Worm (Caenorhabditis elegans): ENCODE measurements around the gene col-140.

Gene col-140

DNA sequence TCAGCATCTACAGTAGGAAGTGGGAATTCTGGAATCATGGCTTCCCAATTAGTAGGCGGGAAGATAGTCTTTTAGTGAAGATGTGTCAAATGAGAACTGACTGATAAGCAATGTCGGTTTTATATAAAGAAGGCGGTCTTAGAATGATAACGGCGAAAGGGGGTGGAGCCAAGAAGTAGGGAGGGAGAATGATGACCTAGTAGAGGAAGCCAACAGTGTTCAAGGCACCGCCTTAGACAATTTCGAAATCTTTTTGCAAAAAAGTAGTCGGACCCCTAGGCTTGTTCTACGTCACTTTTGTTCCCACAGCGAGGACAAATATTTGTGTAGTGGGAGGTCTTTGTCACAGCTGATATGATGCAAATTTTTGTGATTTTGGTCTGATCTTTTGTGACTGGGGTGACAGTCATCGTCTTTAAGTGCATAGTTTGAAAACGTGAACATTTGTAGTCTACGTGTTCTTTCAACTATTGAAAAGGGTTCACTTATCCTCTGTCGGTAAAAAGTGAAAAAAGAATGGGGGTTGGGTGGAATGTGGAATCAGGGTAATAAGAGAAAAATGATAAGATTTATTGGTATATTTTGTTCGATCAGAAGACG, 23.5 kb downstream of the col-140 start, which contains the start of gene ZC250.4:
Gene ZC250.4 (minus strand): TSS at position 78 of the 600 bp plus-strand sequence.
- TF ChIP-seq ahr-1 (tag; optimal IDR thresholded peaks at IDR 0.05) (no peak), elt-2 (tag; optimal IDR thresholded peaks at IDR 0.05) (peak; percentile 31)

DNA sequence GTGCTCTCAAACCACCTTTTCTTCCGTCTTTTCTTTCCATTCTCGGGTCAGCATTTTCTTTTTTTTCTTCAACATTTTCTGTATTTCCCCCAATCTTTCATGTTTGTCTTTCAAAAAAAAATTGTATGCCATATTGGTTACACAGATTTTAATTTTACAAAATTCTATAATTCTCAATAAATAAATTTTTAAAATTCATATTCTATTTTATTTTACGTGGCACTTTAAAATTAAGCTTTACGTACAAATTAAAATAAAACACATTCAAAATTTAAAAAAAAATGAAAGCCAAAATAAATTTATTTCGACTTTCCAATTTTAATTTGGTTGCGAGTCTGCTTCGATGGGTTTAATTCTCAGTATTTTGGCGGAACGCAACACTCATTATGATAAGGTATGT, 31.2 kb downstream of the col-140 start, which contains the start of gene ZC250.5:
Gene ZC250.5 (plus strand): TSS at position 301 of the 400 bp plus-strand sequence.
- TF ChIP-seq ama-1 (optimal IDR thresholded peaks at IDR 0.05) (no peak), ttx-3 (tag; optimal IDR thresholded peaks at IDR 0.05) (no peak), pha-2 (tag; optimal IDR thresholded peaks at IDR 0.05) (no peak), C08G9.2 (tag; optimal IDR thresholded peaks at IDR 0.05) (no peak), pat-9 (tag; optimal IDR thresholded peaks at IDR 0.05) (no peak), odd-2 (tag; optimal IDR thresholded peaks at IDR 0.05) (no peak), C38D4.7 (GFP tag; optimal IDR thresholded peaks at IDR 0.05) (no peak), hlh-8 (tag; optimal IDR thresholded peaks at IDR 0.05) (no peak), T23F11.4 (GFP tag; optimal IDR thresholded peaks at IDR 0.05) (no peak), hlh-15 (tag; optimal IDR thresholded peaks at IDR 0.05) (no peak)

DNA sequence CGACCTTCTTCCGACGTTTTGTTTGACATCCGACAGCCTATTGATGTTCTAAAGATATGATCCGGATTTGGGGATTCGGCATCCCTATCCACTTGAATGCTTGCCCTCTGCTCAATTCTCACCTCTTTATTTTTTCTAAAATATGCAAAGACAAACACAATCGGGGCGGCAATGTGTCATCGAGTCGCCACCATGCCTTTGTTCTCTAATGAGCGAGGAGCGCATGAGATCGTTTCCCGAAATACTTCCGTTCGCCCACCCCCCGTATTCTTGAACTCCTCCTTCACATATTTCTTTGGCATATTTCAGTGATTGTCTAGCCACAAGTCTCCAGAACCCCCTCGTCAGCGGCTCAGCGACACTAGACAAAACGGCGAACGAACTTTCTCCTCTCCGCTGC, 37.3 kb downstream of the col-140 start, which contains the start of gene cyn-17:
Gene cyn-17 (plus strand): TSS at position 301 of the 400 bp plus-strand sequence.
- peak; percentile 34 for TF ChIP-seq elt-4 (tag; optimal IDR thresholded peaks at IDR 0.05)
- no peak for TF ChIP-seq C08G9.2 (tag; optimal IDR thresholded peaks at IDR 0.05)
- TF ChIP-seq unc-3 (GFP tag; conservative IDR thresholded peaks at IDR 0.05), result no peak
- no peak for TF ChIP-seq unc-3 (tag; optimal IDR thresholded peaks at IDR 0.05)
- no peak for TF ChIP-seq dve-1 (tag; optimal IDR thresholded peaks at IDR 0.05)
- TF ChIP-seq unc-55 (GFP tag; optimal IDR thresholded peaks at IDR 0.05), result no peak
- TF ChIP-seq zip-5 (tag; optimal IDR thresholded peaks at IDR 0.05), result no peak

DNA sequence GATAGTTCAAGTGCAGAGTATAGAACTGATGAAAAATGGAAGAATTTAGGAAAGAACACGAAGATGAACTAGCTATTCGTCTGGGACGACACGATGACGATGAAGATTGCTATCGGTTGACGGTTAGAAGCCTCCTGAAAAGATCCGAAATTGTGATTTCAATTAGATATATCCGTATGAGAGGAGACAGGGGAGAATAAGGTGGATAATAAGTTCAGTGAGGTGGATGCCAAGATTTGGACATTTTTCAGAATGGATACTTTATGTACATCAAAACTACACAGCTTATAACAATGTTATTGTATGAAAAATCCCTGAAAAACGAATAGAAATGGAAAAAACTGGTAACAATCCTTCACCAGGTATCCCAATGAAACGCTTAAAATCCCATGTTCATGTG, 38.5 kb downstream of the col-140 start, which contains the start of gene nstp-3:
Gene nstp-3 (minus strand): TSS at position 101 of the 400 bp plus-strand sequence.
- TF ChIP-seq sox-4 (tag; optimal IDR thresholded peaks at IDR 0.05) (no peak), K09A11.1 (tag; optimal IDR thresholded peaks at IDR 0.05; ENCODE audit: insufficient read depth) (no peak), pha-2 (tag; optimal IDR thresholded peaks at IDR 0.05) (no peak), ceh-18 (tag; optimal IDR thresholded peaks at IDR 0.05) (no peak), ceh-31 (tag; optimal IDR thresholded peaks at IDR 0.05) (no peak), nfya-1 (tag; optimal IDR thresholded peaks at IDR 0.05) (no peak), elt-2 (tag; optimal IDR thresholded peaks at IDR 0.05) (no peak), ceh-19 (GFP tag; optimal IDR thresholded peaks at IDR 0.05) (no peak), C08G9.2 (tag; optimal IDR thresholded peaks at IDR 0.05) (no peak)

DNA sequence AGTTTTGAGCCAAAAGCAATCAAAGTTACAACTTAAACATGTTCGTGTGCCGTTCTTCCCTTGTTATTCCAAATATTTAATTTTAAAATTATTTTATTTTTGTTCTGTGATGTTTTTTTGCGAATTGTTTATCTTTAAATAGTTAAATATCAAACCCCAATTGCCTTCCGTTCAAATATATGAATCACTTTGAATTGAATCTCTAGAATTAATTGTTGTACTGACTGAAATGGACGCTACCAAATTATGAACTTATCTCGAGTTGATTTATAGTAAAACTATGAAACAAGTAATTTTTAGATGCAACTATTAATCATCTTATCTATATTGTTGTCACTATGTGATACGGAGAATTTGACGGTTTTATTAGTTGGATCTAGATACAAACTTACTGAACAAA, 44.6 kb downstream of the col-140 start, which contains the start of gene ZC250.2:
Gene ZC250.2 (plus strand): TSS at position 301 of the 400 bp plus-strand sequence.
- TF ChIP-seq K02D7.2 (tag; optimal IDR thresholded peaks at IDR 0.05) (no peak), hlh-30 (tag; optimal IDR thresholded peaks at IDR 0.05; ENCODE audit: insufficient read depth) (no peak), ceh-48 (tag; optimal IDR thresholded peaks at IDR 0.05) (no peak)

DNA sequence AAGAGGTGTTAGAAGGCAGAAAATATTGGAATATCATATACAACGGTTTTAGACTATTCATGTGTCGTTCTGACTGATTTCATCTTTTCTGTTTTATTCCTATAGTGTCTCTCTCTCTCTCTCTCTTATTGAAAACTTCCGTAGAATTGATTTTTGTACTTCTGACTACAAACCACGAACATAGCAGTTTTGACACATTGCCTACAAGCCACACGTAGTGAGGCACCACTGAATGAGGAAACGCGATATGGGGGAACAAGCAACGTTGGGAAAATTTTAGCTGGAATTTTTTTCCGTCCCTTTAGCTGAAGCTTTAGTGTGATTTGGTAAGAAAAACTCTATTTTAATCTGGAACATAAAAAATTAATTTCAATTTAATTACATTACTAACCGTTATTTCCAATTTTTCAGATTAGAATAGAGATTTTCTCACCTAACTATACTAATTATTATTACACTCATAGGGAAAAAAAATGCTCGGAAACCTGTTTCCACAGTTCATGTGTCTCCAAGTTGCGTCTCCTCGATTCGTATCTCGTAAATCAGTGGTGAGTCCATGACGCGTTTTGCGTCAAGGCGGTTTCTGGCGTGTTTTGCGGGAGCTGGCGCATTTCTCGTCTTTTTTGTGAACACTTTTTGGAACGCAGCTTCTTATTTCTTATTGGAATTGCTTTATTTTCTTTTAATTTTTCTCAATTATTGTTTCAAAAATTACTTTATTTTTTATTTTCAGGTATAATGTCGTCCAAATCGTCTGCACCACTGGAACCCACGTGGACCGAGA, 45.9 kb downstream of the col-140 start, which contains the start of the genes nhr-142 and F44E7.9:
Gene nhr-142 (minus strand): TSS at position 57 of the 784 bp plus-strand sequence.
Gene F44E7.9 (plus strand): TSS at position 734 of the 784 bp plus-strand sequence.
- TF ChIP-seq K02D7.2 (tag; optimal IDR thresholded peaks at IDR 0.05) (peak; percentile 28), pax-1 (tag; optimal IDR thresholded peaks at IDR 0.05) (no peak), ref-2 (tag; optimal IDR thresholded peaks at IDR 0.05) (peak; percentile 70), che-1 (tag; optimal IDR thresholded peaks at IDR 0.05) (peak; percentile 22), Y22D7AL.16 (tag; optimal IDR thresholded peaks at IDR 0.05) (no peak), ztf-16 (tag; optimal IDR thresholded peaks at IDR 0.05) (peak; percentile 60), K09A11.1 (tag; optimal IDR thresholded peaks at IDR 0.05; ENCODE audit: insufficient read depth) (no peak), ceh-19 (GFP tag; optimal IDR thresholded peaks at IDR 0.05) (peak; percentile 29), hlh-8 (tag; optimal IDR thresholded peaks at IDR 0.05) (peak; percentile 2), ceh-48 (tag; optimal IDR thresholded peaks at IDR 0.05) (peak; percentile 8), ceh-9 (tag; optimal IDR thresholded peaks at IDR 0.05) (no peak), fax-1 (tag; optimal IDR thresholded peaks at IDR 0.05) (peak; percentile 73), tbx-2 (tag; optimal IDR thresholded peaks at IDR 0.05) (peak; percentile 71), ama-1 (optimal IDR thresholded peaks at IDR 0.05) (no peak), lin-11 (tag; optimal IDR thresholded peaks at IDR 0.05) (no peak), elt-2 (tag; optimal IDR thresholded peaks at IDR 0.05) (peak; percentile 79), pros-1 (tag; optimal IDR thresholded peaks at IDR 0.05) (no peak), unc-42 (tag; optimal IDR thresholded peaks at IDR 0.05) (peak; percentile 66), elt-4 (tag; optimal IDR thresholded peaks at IDR 0.05) (no peak), dve-1 (tag; optimal IDR thresholded peaks at IDR 0.05) (peak; percentile 9), hlh-15 (tag; optimal IDR thresholded peaks at IDR 0.05) (peak; percentile 49)

Data from whole organism, late embryonic.